Fruit fly (Drosophila melanogaster): ENCODE data around the gene CG13722.

CG13722 gene

dm6 chr3L:4521809-4522208, 31.0 kb upstream of the CG13722 start (continued):
- TF ChIP-seq disco-r (GFP tag; optimal IDR thresholded peaks at IDR 0.05) = no peak
- no peak for TF ChIP-seq al (GFP tag; IDR thresholded peaks at IDR 0.05)
- no peak for TF ChIP-seq ap (GFP tag; IDR thresholded peaks at IDR 0.05)
- no peak for TF ChIP-seq CG4820 (GFP tag; optimal IDR thresholded peaks at IDR 0.05)
- no peak for TF ChIP-seq croc (GFP tag; conservative IDR thresholded peaks at IDR 0.05)
- no peak for TF ChIP-seq CG11093 (GFP tag; IDR thresholded peaks at IDR 0.05)
- no peak for TF ChIP-seq CG18011 (GFP tag; optimal IDR thresholded peaks at IDR 0.05)
- no peak for TF ChIP-seq dm (GFP tag; optimal IDR thresholded peaks at IDR 0.05)
- TF ChIP-seq run (tag; optimal IDR thresholded peaks at IDR 0.05) = no peak
- peak; percentile 12 for TF ChIP-seq B-H2 (GFP tag; optimal IDR thresholded peaks at IDR 0.05)
- no peak for TF ChIP-seq CG1832 (GFP tag; optimal IDR thresholded peaks at IDR 0.05)
- peak; percentile 72 for TF ChIP-seq sob (GFP tag; IDR thresholded peaks at IDR 0.05)
- no peak for TF ChIP-seq NfI (GFP tag; optimal IDR thresholded peaks at IDR 0.05)
- TF ChIP-seq mam (GFP tag; optimal IDR thresholded peaks at IDR 0.05) = peak; percentile 56
- no peak for TF ChIP-seq otp (GFP tag; IDR thresholded peaks at IDR 0.05)
- TF ChIP-seq toy (GFP tag; IDR thresholded peaks at IDR 0.05) = 0 out of 2 replicates have a peak, but pooled peaks have one; percentile 24
- TF ChIP-seq crol (GFP tag; IDR thresholded peaks at IDR 0.05) = no peak
- no peak for TF ChIP-seq da (GFP tag; optimal IDR thresholded peaks at IDR 0.05)
- no peak for TF ChIP-seq Atf-2 (GFP tag; optimal IDR thresholded peaks at IDR 0.05)
- peak; percentile 39; the same call in 1 of the 4 replicates for TF ChIP-seq chinmo (GFP tag; IDR thresholded peaks at IDR 0.05; ENCODE audit: partially characterized antibody)
- no peak for TF ChIP-seq Stat92E (GFP tag; optimal IDR thresholded peaks at IDR 0.05)
- peak; percentile 64 for TF ChIP-seq CG3281 (GFP tag; optimal IDR thresholded peaks at IDR 0.05)
- TF ChIP-seq CG7963 (GFP tag; IDR thresholded peaks at IDR 0.05; ENCODE audit: partially characterized antibody) = no peak
- TF ChIP-seq Meics (GFP tag; optimal IDR thresholded peaks at IDR 0.05) = peak; percentile 71
- TF ChIP-seq CG6272 (GFP tag; IDR thresholded peaks at IDR 0.05) = no peak
- no peak for TF ChIP-seq Mes4 (GFP tag; optimal IDR thresholded peaks at IDR 0.05)
- TF ChIP-seq CG18764 (GFP tag; optimal IDR thresholded peaks at IDR 0.05) = peak; percentile 20
- no peak for TF ChIP-seq CG8944 (GFP tag; optimal IDR thresholded peaks at IDR 0.05)
- no peak for TF ChIP-seq pros (GFP tag; optimal IDR thresholded peaks at IDR 0.05)
- TF ChIP-seq CG1602 (GFP tag; optimal IDR thresholded peaks at IDR 0.05) = no peak
- no peak for TF ChIP-seq CG11560 (tag; IDR thresholded peaks at IDR 0.05)
- peak; percentile 10 for TF ChIP-seq Blimp-1 (GFP tag; optimal IDR thresholded peaks at IDR 0.05)
- TF ChIP-seq tll (GFP tag; optimal IDR thresholded peaks at IDR 0.05) = no peak
- TF ChIP-seq pita (GFP tag; optimal IDR thresholded peaks at IDR 0.05) = no peak
- no peak; the same call in 2 of the 3 replicates for TF ChIP-seq B-H1 (GFP tag; IDR thresholded peaks at IDR 0.05)
- TF ChIP-seq lmd (GFP tag; IDR thresholded peaks at IDR 0.05) = no peak
- no peak for TF ChIP-seq hth (optimal IDR thresholded peaks at IDR 0.05)

dm6 chr3L:4519417-4519931, 28.7 kb upstream of the CG13722 start:
- no peak for TF ChIP-seq Dek (tag; optimal IDR thresholded peaks at IDR 0.05)
- TF ChIP-seq CG31365 (tag; optimal IDR thresholded peaks at IDR 0.05) = no peak
- TF ChIP-seq CG18599 (GFP tag; optimal IDR thresholded peaks at IDR 0.05) = no peak
- TF ChIP-seq E2f2 (GFP tag; IDR thresholded peaks at IDR 0.05) = no peak
- TF ChIP-seq Blimp-1 (GFP tag; optimal IDR thresholded peaks at IDR 0.05) = peak; percentile 41
- TF ChIP-seq Nf-YB (GFP tag; optimal IDR thresholded peaks at IDR 0.05) = no peak
